Worm (Caenorhabditis elegans) whole organism, young adult: ENCODE data around the gene trm-1.

ENCODE experiments used
- B0261.1 ChIP-seq: sonication (generic microtip); optimal IDR thresholded peaks from 2 replicates; lab custom pipeline; 2016; ENCODE audit warnings: mild to moderate bottlenecking, missing genetic modification characterization, moderate library complexity, missing compliant biosample characterization
- B0336.3 ChIP-seq: fragments of 200-800 bp; sonication (Bioruptor generic); IDR thresholded peaks from 2 replicates; pipeline ENCODE4 v1.3.6; 2022; ENCODE audit warnings: missing genetic modification characterization, missing compliant biosample characterization
- D2030.7 ChIP-seq: fragments of 200-800 bp; sonication (Bioruptor generic); IDR thresholded peaks from 2 replicates; pipeline ENCODE4 v1.3.6; 2022; ENCODE audit warnings: missing genetic modification reagents, missing genetic modification characterization, missing compliant biosample characterization
- F52B5.7 ChIP-seq: sonication (generic microtip); optimal IDR thresholded peaks from 2 replicates; lab custom pipeline; 2016; ENCODE audit warnings: mild to moderate bottlenecking, missing genetic modification characterization, missing compliant biosample characterization
- F55B11.4 ChIP-seq: sonication (generic microtip); optimal IDR thresholded peaks from 2 replicates; lab custom pipeline; 2016; ENCODE audit warnings: missing compliant biosample characterization, missing genetic modification characterization, borderline replicate concordance; ENCODE audit not compliant: insufficient read depth
- F57C9.4 ChIP-seq: sonication (generic microtip); optimal IDR thresholded peaks from 2 replicates; lab custom pipeline; 2017; ENCODE audit warnings: mild to moderate bottlenecking, missing genetic modification characterization, missing compliant biosample characterization
- K11D2.4 ChIP-seq: fragments of 200-800 bp; sonication (Bioruptor generic); IDR thresholded peaks from 2 replicates; pipeline ENCODE4 v1.3.6; 2022; ENCODE audit warnings: missing genetic modification reagents, missing genetic modification characterization, missing compliant biosample characterization
- Y56A3A.18 ChIP-seq: fragments of 200-800 bp; sonication (Bioruptor generic); IDR thresholded peaks from 2 replicates; pipeline ENCODE4 v1.3.6; 2022; ENCODE audit warnings: missing genetic modification reagents, missing genetic modification characterization, missing compliant biosample characterization
- Y79H2A.3 ChIP-seq: fragments of 200-800 bp; sonication (Bioruptor generic); conservative IDR thresholded peaks from 2 replicates; pipeline ENCODE4 v1.3.6; 2022; ENCODE audit warnings: missing genetic modification reagents, missing genetic modification characterization, missing compliant biosample characterization
- ama-1 ChIP-seq, 3 experiments: fragments of 150-350 bp in 1 of 3; sonication (generic microtip) in 2 of 3; optimal IDR thresholded peaks; 2 replicates each; lab custom pipeline; 2014 to 2018; ENCODE audit warnings: missing biosample characterization in 2 of 3, missing genetic modification characterization in 2 of 3, missing genetic modification reagents in 2 of 3
- athp-1 ChIP-seq: sonication (generic microtip); optimal IDR thresholded peaks from 2 replicates; lab custom pipeline; 2017; ENCODE audit warnings: mild to moderate bottlenecking, missing genetic modification characterization, missing compliant biosample characterization
- attf-3 ChIP-seq: fragments of 200-800 bp; sonication (Bioruptor generic); conservative IDR thresholded peaks from 2 replicates; pipeline ENCODE4 v1.3.6; 2022; ENCODE audit warnings: missing genetic modification reagents, missing genetic modification characterization, missing compliant biosample characterization
- cebp-1 ChIP-seq, 2 experiments: fragments of 200-800 bp in 1 of 2; sonication (Bioruptor generic) in 1 of 2; sonication (generic microtip) in 1 of 2; IDR thresholded peaks in 1 of 2; optimal IDR thresholded peaks in 1 of 2; 2 replicates each; pipeline versions ENCODE4 v1.3.6 to Lab custom; 2017 to 2022; ENCODE audit warnings: missing compliant biosample characterization in 2 of 2, missing genetic modification characterization in 2 of 2, mild to moderate bottlenecking in 1 of 2, missing genetic modification reagents in 1 of 2, moderate library complexity in 1 of 2
- ceh-100 ChIP-seq: fragments of 200-800 bp; sonication (Bioruptor generic); IDR thresholded peaks from 2 replicates; pipeline ENCODE4 v1.3.6; 2022; ENCODE audit warnings: missing genetic modification reagents, missing genetic modification characterization, missing compliant biosample characterization
- ceh-40 ChIP-seq: fragments of 200-800 bp; sonication (Bioruptor generic); IDR thresholded peaks from 2 replicates; pipeline ENCODE4 v1.3.6; 2022; ENCODE audit warnings: missing genetic modification characterization, missing compliant biosample characterization
- ceh-79 ChIP-seq: sonication (generic microtip); optimal IDR thresholded peaks from 2 replicates; lab custom pipeline; 2017; ENCODE audit warnings: mild to moderate bottlenecking, missing genetic modification characterization, missing compliant biosample characterization
- ceh-91 ChIP-seq: fragments of 200-800 bp; sonication (Bioruptor generic); IDR thresholded peaks from 2 replicates; pipeline ENCODE4 v1.3.6; 2022; ENCODE audit warnings: missing genetic modification reagents, missing genetic modification characterization, missing compliant biosample characterization
- chd-7 ChIP-seq: sonication (generic microtip); optimal IDR thresholded peaks from 2 replicates; lab custom pipeline; 2016; ENCODE audit warnings: mild to moderate bottlenecking, missing genetic modification characterization, moderate library complexity, missing compliant biosample characterization
- efl-1 ChIP-seq: fragments of 150-350 bp; optimal IDR thresholded peaks from 2 replicates; lab custom pipeline; 2014; ENCODE audit warnings: missing biosample characterization, missing genetic modification reagents, missing genetic modification characterization
- egl-18 ChIP-seq: fragments of 200-800 bp; sonication (Bioruptor generic); IDR thresholded peaks from 2 replicates; pipeline ENCODE4 v1.3.6; 2022; ENCODE audit warnings: missing genetic modification reagents, missing genetic modification characterization, missing compliant biosample characterization
- ets-4 ChIP-seq: fragments of 200-800 bp; sonication (Bioruptor generic); optimal IDR thresholded peaks from 2 replicates; lab custom pipeline; 2018; ENCODE audit warnings: mild to moderate bottlenecking, missing genetic modification characterization, missing compliant biosample characterization
- hmg-20 ChIP-seq: fragments of 200-800 bp; sonication (Bioruptor generic); IDR thresholded peaks from 2 replicates; pipeline ENCODE4 v1.3.6; 2022; ENCODE audit warnings: missing genetic modification reagents, missing genetic modification characterization, missing compliant biosample characterization
- let-526 ChIP-seq: fragments of 200-800 bp; sonication (Bioruptor generic); IDR thresholded peaks from 2 replicates; pipeline ENCODE4 v1.3.6; 2022; ENCODE audit warnings: missing genetic modification reagents, missing genetic modification characterization, missing compliant biosample characterization
- lin-35 ChIP-seq, 3 experiments: fragments of 150-350 bp in 2 of 3; sonication (generic microtip) in 1 of 3; optimal IDR thresholded peaks; 2 replicates each; lab custom pipeline; 2014 to 2018; ENCODE audit warnings: missing biosample characterization in 3 of 3, missing genetic modification characterization in 3 of 3, missing genetic modification reagents in 3 of 3
- madf-10 ChIP-seq: sonication (generic microtip); optimal IDR thresholded peaks from 2 replicates; lab custom pipeline; 2016; ENCODE audit warnings: mild to moderate bottlenecking, missing genetic modification characterization, missing compliant biosample characterization
- nfya-2 ChIP-seq: fragments of 200-800 bp; sonication (Bioruptor generic); IDR thresholded peaks from 2 replicates; pipeline ENCODE4 v1.3.6; 2022; ENCODE audit warnings: missing genetic modification reagents, missing genetic modification characterization, missing compliant biosample characterization
- nhr-120 ChIP-seq: fragments of 200-800 bp; sonication (Bioruptor generic); IDR thresholded peaks from 2 replicates; pipeline ENCODE4 v1.3.6; 2022; ENCODE audit warnings: missing genetic modification characterization, missing compliant biosample characterization
- nhr-179 ChIP-seq: sonication (generic microtip); optimal IDR thresholded peaks from 2 replicates; lab custom pipeline; 2016; ENCODE audit warnings: mild to moderate bottlenecking, missing genetic modification characterization, missing compliant biosample characterization
- nhr-27 ChIP-seq: fragments of 200-800 bp; sonication (Bioruptor generic); optimal IDR thresholded peaks from 2 replicates; lab custom pipeline; 2018; ENCODE audit warnings: mild to moderate bottlenecking, missing genetic modification characterization, moderate library complexity, missing compliant biosample characterization
- rec-8 ChIP-seq, 2 experiments: sonication (generic microtip); optimal IDR thresholded peaks; 2 replicates each; lab custom pipeline; 2016; ENCODE audit warnings: mild to moderate bottlenecking in 2 of 2, missing genetic modification characterization in 2 of 2, missing genetic modification reagents in 2 of 2, missing genotype in 2 of 2, missing biosample characterization in 1 of 2, missing compliant biosample characterization in 1 of 2, moderate library complexity in 1 of 2
- rpc-1 ChIP-seq, 2 experiments: fragments of 150-350 bp in 1 of 2; sonication (generic microtip) in 1 of 2; optimal IDR thresholded peaks; 2 replicates each; lab custom pipeline; 2014 to 2018; ENCODE audit warnings: missing biosample characterization in 1 of 2, missing genetic modification characterization in 1 of 2, missing genetic modification reagents in 1 of 2, missing genotype in 1 of 2
- sdz-38 ChIP-seq: sonication (generic microtip); optimal IDR thresholded peaks from 2 replicates; lab custom pipeline; 2016; ENCODE audit warnings: missing genotype, missing genetic modification characterization, missing compliant biosample characterization
- snpc-1.1 ChIP-seq: sonication (generic microtip); optimal IDR thresholded peaks from 2 replicates; lab custom pipeline; 2017; ENCODE audit warnings: missing genetic modification characterization, mild to moderate bottlenecking, missing compliant biosample characterization, antibody characterized with exemption, moderate library complexity, missing genotype, missing genetic modification reagents; ENCODE audit not compliant: insufficient read depth
- snpc-3.4 ChIP-seq: sonication (generic microtip); optimal IDR thresholded peaks from 2 replicates; lab custom pipeline; 2017; ENCODE audit warnings: missing genetic modification characterization, mild to moderate bottlenecking, missing compliant biosample characterization, antibody characterized with exemption, moderate library complexity, missing genotype, missing genetic modification reagents
- snpc-4 ChIP-seq, 5 experiments: fragments of 150-350 bp in 1 of 5; sonication (generic microtip) in 4 of 5; optimal IDR thresholded peaks; 2 replicates each; lab custom pipeline; 2014 to 2018; ENCODE audit warnings: missing genetic modification characterization in 5 of 5, missing biosample characterization in 3 of 5, antibody characterized with exemption in 2 of 5, mild to moderate bottlenecking in 2 of 5, missing compliant biosample characterization in 2 of 5, missing genotype in 2 of 5, moderate library complexity in 2 of 5, missing genetic modification reagents in 1 of 5
- somi-1 ChIP-seq: fragments of 200-800 bp; sonication (Bioruptor generic); optimal IDR thresholded peaks from 2 replicates; lab custom pipeline; 2018; ENCODE audit warnings: mild to moderate bottlenecking, missing genetic modification characterization, missing compliant biosample characterization
- sptf-2 ChIP-seq: fragments of 200-800 bp; sonication (Bioruptor generic); optimal IDR thresholded peaks from 2 replicates; lab custom pipeline; 2018; ENCODE audit warnings: mild to moderate bottlenecking, missing genetic modification characterization, missing compliant biosample characterization
- tbp1 ChIP-seq: fragments of 200-800 bp; sonication (Bioruptor generic); optimal IDR thresholded peaks from 2 replicates; lab custom pipeline; 2018; ENCODE audit warnings: mild to moderate bottlenecking, missing genetic modification characterization, missing compliant biosample characterization
- tbx-9 ChIP-seq: sonication (generic microtip); optimal IDR thresholded peaks from 2 replicates; lab custom pipeline; 2016; ENCODE audit warnings: borderline replicate concordance, missing genetic modification characterization, inconsistent platforms, missing compliant biosample characterization
- tlf-1 ChIP-seq: fragments of 200-800 bp; sonication (Bioruptor generic); optimal IDR thresholded peaks from 2 replicates; lab custom pipeline; 2018; ENCODE audit warnings: mild to moderate bottlenecking, missing genetic modification characterization, missing compliant biosample characterization
- unc-130 ChIP-seq: sonication (generic microtip); optimal IDR thresholded peaks from 2 replicates; lab custom pipeline; 2016; ENCODE audit warnings: missing genetic modification reagents, missing genetic modification characterization, missing compliant biosample characterization
- zim-3 ChIP-seq: sonication (generic microtip); optimal IDR thresholded peaks from 2 replicates; lab custom pipeline; 2017; ENCODE audit warnings: mild to moderate bottlenecking, missing genetic modification characterization, moderate library complexity, missing compliant biosample characterization
- ztf-18 ChIP-seq: sonication (generic microtip); optimal IDR thresholded peaks from 2 replicates; lab custom pipeline; 2016; ENCODE audit warnings: missing genotype, mild to moderate bottlenecking, missing genetic modification characterization, missing compliant biosample characterization
- ztf-22 ChIP-seq: fragments of 200-800 bp; sonication (Bioruptor generic); optimal IDR thresholded peaks from 2 replicates; lab custom pipeline; 2018; ENCODE audit warnings: mild to moderate bottlenecking, missing genetic modification characterization, moderate library complexity, missing compliant biosample characterization
- ztf-28 ChIP-seq: fragments of 200-800 bp; sonication (Bioruptor generic); IDR thresholded peaks from 2 replicates; pipeline ENCODE4 v1.3.6; 2022; ENCODE audit warnings: missing genetic modification reagents, missing genetic modification characterization, missing compliant biosample characterization
- ztf-3 ChIP-seq: fragments of 200-800 bp; sonication (Bioruptor generic); optimal IDR thresholded peaks from 2 replicates; lab custom pipeline; 2018; ENCODE audit warnings: mild to moderate bottlenecking, missing genetic modification characterization, missing compliant biosample characterization
- ztf-6 ChIP-seq: fragments of 200-800 bp; sonication (Bioruptor generic); IDR thresholded peaks from 2 replicates; pipeline ENCODE4 v1.3.6; 2022; ENCODE audit warnings: missing genetic modification reagents, missing genetic modification characterization, missing compliant biosample characterization

The trm-1 gene

DNA sequence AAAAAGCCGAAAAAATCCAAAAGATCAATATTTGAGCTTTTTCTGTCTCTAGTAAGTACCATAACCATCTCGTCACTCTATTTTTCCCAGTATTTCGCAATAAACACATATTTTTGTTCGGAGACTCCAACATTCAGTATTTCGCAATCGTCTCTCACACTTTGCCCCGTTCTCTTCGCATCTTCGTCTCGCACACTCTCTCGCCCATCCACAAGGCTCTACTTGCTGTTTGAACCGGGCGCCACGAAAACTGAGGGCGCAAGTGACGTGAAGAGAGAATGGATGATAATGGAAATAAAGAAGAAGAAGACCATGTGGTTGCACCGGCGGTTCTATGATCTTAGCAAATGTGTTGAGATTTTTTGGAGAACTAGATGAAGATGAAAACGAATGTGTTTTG, 14.7 kb upstream of the trm-1 start:
- TF ChIP-seq ceh-91 (GFP tag; lab: Robert Waterston, UW) (no peak), nhr-120 (GFP tag; lab: Robert Waterston, UW) (no peak), efl-1 (GFP tag; lab: Kevin White, UChicago) (no peak), F55B11.4 (tag; lab: Kevin White, UChicago) (no peak), F52B5.7 (tag; lab: Kevin White, UChicago) (no peak), nfya-2 (no peak), athp-1 (tag; lab: Kevin White, UChicago) (peak; percentile 41), ztf-3 (GFP tag; lab: Kevin White, UChicago) (peak; percentile 53), tbp1 (GFP tag; lab: Kevin White, UChicago) (peak; percentile 65), egl-18 (GFP tag; lab: Robert Waterston, UW) (no peak), snpc-1.1 (no peak), tbx-9 (no peak), nhr-27 (no peak), ama-1 (optimal IDR thresholded peaks at IDR 0.05; lab: Kevin White, UChicago) (no peak), ama-1 (GFP tag; optimal IDR thresholded peaks at IDR 0.05; lab: Kevin White, UChicago) (no peak), chd-7 (peak; percentile 87), ceh-79 (no peak), sptf-2 (GFP tag; lab: Kevin White, UChicago) (no peak), hmg-20 (GFP tag; lab: Robert Waterston, UW) (no peak), zim-3 (no peak), K11D2.4 (GFP tag; lab: Robert Waterston, UW) (peak; percentile 80), snpc-4 (GFP tag; optimal IDR thresholded peaks at IDR 0.05; lab: Kevin White, UChicago) (no peak), snpc-4 (tag; optimal IDR thresholded peaks at IDR 0.05; lab: Kevin White, UChicago) (peak; percentile 38 to 69 (median 57)), ztf-6 (no peak), F57C9.4 (tag; lab: Kevin White, UChicago) (no peak), Y79H2A.3 (GFP tag; lab: Robert Waterston, UW) (no peak), D2030.7 (GFP tag; lab: Robert Waterston, UW) (no peak), ets-4 (GFP tag; lab: Kevin White, UChicago) (peak; percentile 45), B0261.1 (tag; lab: Kevin White, UChicago) (no peak), Y56A3A.18 (no peak), ceh-40 (no peak), somi-1 (GFP tag; lab: Kevin White, UChicago) (peak; percentile 94), snpc-3.4 (tag; lab: Kevin White, UChicago) (no peak), cebp-1 (GFP tag; IDR thresholded peaks at IDR 0.05; lab: Robert Waterston, UW) (peak; percentile 100), cebp-1 (tag; optimal IDR thresholded peaks at IDR 0.05; lab: Kevin White, UChicago) (peak; percentile 100), ztf-18 (tag; lab: Kevin White, UChicago) (peak; percentile 77), madf-10 (tag; lab: Kevin White, UChicago) (peak; percentile 77), B0336.3 (GFP tag; lab: Robert Waterston, UW) (peak; percentile 83), nhr-179 (no peak), ceh-100 (peak; percentile 63), sdz-38 (tag; lab: Kevin White, UChicago) (no peak), let-526 (GFP tag; lab: Robert Waterston, UW) (peak; percentile 76), ztf-22 (GFP tag; lab: Kevin White, UChicago) (peak; percentile 82), rec-8 (tag; optimal IDR thresholded peaks at IDR 0.05; lab: Kevin White, UChicago) (no peak), unc-130 (GFP tag; lab: Kevin White, UChicago) (no peak), tlf-1 (GFP tag; lab: Kevin White, UChicago) (peak; percentile 68), lin-35 (GFP tag; optimal IDR thresholded peaks at IDR 0.05; lab: Kevin White, UChicago) (peak in 1 of 3 experiments; percentile 84), ztf-28 (GFP tag; lab: Robert Waterston, UW) (no peak), rpc-1 (optimal IDR thresholded peaks at IDR 0.05; lab: Kevin White, UChicago) (no peak), rpc-1 (tag; optimal IDR thresholded peaks at IDR 0.05; lab: Kevin White, UChicago) (no peak), attf-3 (GFP tag; lab: Robert Waterston, UW) (no peak)
